Worm (Caenorhabditis elegans): ENCODE results near the gene F54H5.14.
"Not testable (repeated sequence)": the region's sequence is repeated elsewhere in the genome, so short reads cannot be mapped to it uniquely, and the experiment has no call there.

The F54H5.14 gene

ce11 chrII:6628397-6628796 lies 3.2 kb upstream of the F54H5.14 start:
- TF ChIP-seq ref-1 (GFP tag; conservative IDR thresholded peaks at IDR 0.05) (no peak), ztf-29 (GFP tag; IDR thresholded peaks at IDR 0.05) (no peak), med-1 (GFP tag; optimal IDR thresholded peaks at IDR 0.05; ENCODE audit: insufficient read depth) (no peak), flt-1 (GFP tag; IDR thresholded peaks at IDR 0.05) (no peak), ztf-23 (GFP tag; IDR thresholded peaks at IDR 0.05) (no peak), cog-1 (tag; optimal IDR thresholded peaks at IDR 0.05) (no peak), tab-1 (GFP tag; IDR thresholded peaks at IDR 0.05) (no peak), klf-2 (GFP tag; conservative IDR thresholded peaks at IDR 0.05) (no peak), T22C8.4 (GFP tag; IDR thresholded peaks at IDR 0.05) (no peak)

ce11 chrII:6627182-6627581 lies 2.0 kb upstream of the F54H5.14 start, which contains the start of the genes F54H5.5 and F54H5.2:
F54H5.5 (minus strand) TSS chrII:6627282.
F54H5.2 (plus strand) TSS chrII:6627484.
- not testable (repeated sequence) for TF ChIP-seq tab-1 (GFP tag; IDR thresholded peaks at IDR 0.05); ref-1 (GFP tag; conservative IDR thresholded peaks at IDR 0.05); med-1 (GFP tag; optimal IDR thresholded peaks at IDR 0.05; ENCODE audit: insufficient read depth)

- no peak for TF ChIP-seq T22C8.4 (GFP tag; IDR thresholded peaks at IDR 0.05)
- no peak for TF ChIP-seq ref-1 (GFP tag; conservative IDR thresholded peaks at IDR 0.05)
- TF ChIP-seq ztf-29 (GFP tag; IDR thresholded peaks at IDR 0.05) = no peak
- no peak for TF ChIP-seq med-1 (GFP tag; optimal IDR thresholded peaks at IDR 0.05; ENCODE audit: insufficient read depth)
- TF ChIP-seq ztf-23 (GFP tag; IDR thresholded peaks at IDR 0.05) = no peak
- TF ChIP-seq klf-2 (GFP tag; conservative IDR thresholded peaks at IDR 0.05) = no peak
- no peak for TF ChIP-seq cog-1 (tag; optimal IDR thresholded peaks at IDR 0.05)
- no peak for TF ChIP-seq tab-1 (GFP tag; IDR thresholded peaks at IDR 0.05)
- TF ChIP-seq flt-1 (GFP tag; IDR thresholded peaks at IDR 0.05) = no peak
Measured at ce11 chrII:6621886-6622285, 3.3 kb downstream of the F54H5.14 start, which contains the start of gene F54H5.3. F54H5.3 (plus strand) TSS chrII:6622186.

- no peak for TF ChIP-seq med-1 (GFP tag; optimal IDR thresholded peaks at IDR 0.05; ENCODE audit: insufficient read depth)
- TF ChIP-seq ztf-23 (GFP tag; IDR thresholded peaks at IDR 0.05) = no peak
- TF ChIP-seq klf-2 (GFP tag; conservative IDR thresholded peaks at IDR 0.05) = no peak
- TF ChIP-seq ztf-29 (GFP tag; IDR thresholded peaks at IDR 0.05) = no peak
- no peak for TF ChIP-seq flt-1 (GFP tag; IDR thresholded peaks at IDR 0.05)
- no peak for TF ChIP-seq ref-1 (GFP tag; conservative IDR thresholded peaks at IDR 0.05)
- TF ChIP-seq T22C8.4 (GFP tag; IDR thresholded peaks at IDR 0.05) = no peak
- TF ChIP-seq cog-1 (tag; optimal IDR thresholded peaks at IDR 0.05) = no peak
- TF ChIP-seq tab-1 (GFP tag; IDR thresholded peaks at IDR 0.05) = no peak
Measured at ce11 chrII:6619007-6619406, 6.2 kb downstream of the F54H5.14 start.

DNA sequence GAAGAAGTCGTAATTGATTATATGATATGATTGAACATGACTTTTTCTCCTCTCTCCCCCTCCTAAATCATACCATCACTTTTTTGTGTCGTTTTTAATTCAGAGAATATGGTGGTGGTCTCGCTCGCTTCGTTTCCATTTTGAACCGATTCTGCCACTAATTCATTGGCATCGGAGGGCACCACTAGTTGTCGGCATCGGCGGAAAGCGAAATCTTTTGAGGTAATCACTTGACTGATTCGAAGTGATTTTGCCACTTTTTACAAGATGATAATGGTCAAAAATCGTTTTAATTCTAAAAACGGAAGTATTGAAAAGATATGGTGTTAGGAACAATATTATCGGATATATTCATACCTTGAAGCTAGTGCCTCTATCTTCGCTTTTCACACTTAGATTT lies 8.4 kb downstream of the F54H5.14 start, which contains the start of gene klf-3:
Gene klf-3, plus strand, starts transcription at position 109 of the 400 bp plus-strand sequence.
- TF ChIP-seq tab-1 (GFP tag; IDR thresholded peaks at IDR 0.05) = no peak
- TF ChIP-seq med-1 (GFP tag; optimal IDR thresholded peaks at IDR 0.05; ENCODE audit: insufficient read depth) = no peak
- no peak for TF ChIP-seq ztf-23 (GFP tag; IDR thresholded peaks at IDR 0.05)
- TF ChIP-seq flt-1 (GFP tag; IDR thresholded peaks at IDR 0.05) = no peak
- no peak for TF ChIP-seq ref-1 (GFP tag; conservative IDR thresholded peaks at IDR 0.05)
- TF ChIP-seq T22C8.4 (GFP tag; IDR thresholded peaks at IDR 0.05) = no peak
- no peak for TF ChIP-seq klf-2 (GFP tag; conservative IDR thresholded peaks at IDR 0.05)
- TF ChIP-seq ztf-29 (GFP tag; IDR thresholded peaks at IDR 0.05) = no peak
- TF ChIP-seq cog-1 (tag; optimal IDR thresholded peaks at IDR 0.05) = no peak

DNA sequence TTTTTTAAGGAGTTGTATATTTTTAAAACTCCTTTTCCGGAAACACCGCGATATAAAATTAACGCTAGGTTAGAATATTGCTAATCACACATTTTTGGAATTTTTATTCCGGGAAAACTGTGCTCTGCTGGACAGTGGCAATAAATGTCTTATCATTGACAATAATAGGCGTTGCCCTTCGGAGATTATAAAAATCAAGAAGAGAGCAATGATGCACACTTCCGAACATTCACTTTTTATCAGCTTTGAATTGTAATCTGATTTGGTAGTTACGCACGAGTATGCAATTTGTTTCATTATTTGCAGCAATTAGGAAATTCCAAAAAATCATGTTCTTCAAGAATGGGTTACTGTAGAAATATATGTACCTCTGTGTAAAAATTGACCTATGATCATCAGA lies 9.1 kb downstream of the F54H5.14 start:
- no peak for TF ChIP-seq cog-1 (tag; optimal IDR thresholded peaks at IDR 0.05)
- no peak for TF ChIP-seq flt-1 (GFP tag; IDR thresholded peaks at IDR 0.05)
- no peak for TF ChIP-seq tab-1 (GFP tag; IDR thresholded peaks at IDR 0.05)

ce11 chrII:6615232-6616029 lies 9.8 kb downstream of the F54H5.14 start:
- TF ChIP-seq klf-2 (GFP tag; conservative IDR thresholded peaks at IDR 0.05) (no peak), med-1 (GFP tag; optimal IDR thresholded peaks at IDR 0.05; ENCODE audit: insufficient read depth) (no peak)

DNA sequence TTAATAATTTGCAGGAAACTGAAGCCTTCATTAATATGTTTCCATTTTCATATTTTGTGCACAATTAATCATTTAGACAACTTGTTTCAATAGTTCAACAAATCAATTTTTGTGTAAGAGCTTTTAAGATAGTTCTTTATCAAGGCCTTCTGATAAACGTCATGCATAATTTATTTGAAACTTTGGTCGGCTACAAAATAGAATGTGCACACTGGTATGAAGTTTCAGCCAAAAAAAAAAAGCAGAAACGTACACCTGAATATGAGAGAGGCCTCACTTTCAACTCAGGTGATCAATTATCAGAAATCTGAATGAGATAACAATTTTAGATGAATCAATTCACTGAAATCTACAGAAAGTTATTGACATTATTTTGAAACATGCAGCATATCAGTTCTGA lies 10.7 kb downstream of the F54H5.14 start:
- TF ChIP-seq ztf-23 (GFP tag; IDR thresholded peaks at IDR 0.05) = no peak
- TF ChIP-seq med-1 (GFP tag; optimal IDR thresholded peaks at IDR 0.05; ENCODE audit: insufficient read depth) = no peak
- no peak for TF ChIP-seq klf-2 (GFP tag; conservative IDR thresholded peaks at IDR 0.05)
- TF ChIP-seq T22C8.4 (GFP tag; IDR thresholded peaks at IDR 0.05) = no peak
- no peak for TF ChIP-seq ztf-29 (GFP tag; IDR thresholded peaks at IDR 0.05)
- TF ChIP-seq flt-1 (GFP tag; IDR thresholded peaks at IDR 0.05) = no peak
- no peak for TF ChIP-seq tab-1 (GFP tag; IDR thresholded peaks at IDR 0.05)
- TF ChIP-seq cog-1 (tag; optimal IDR thresholded peaks at IDR 0.05) = no peak
- no peak for TF ChIP-seq ref-1 (GFP tag; conservative IDR thresholded peaks at IDR 0.05)

ce11 chrII:6612544-6612943 lies 12.7 kb downstream of the F54H5.14 start:
- TF ChIP-seq ztf-23 (GFP tag; IDR thresholded peaks at IDR 0.05) (no peak), cog-1 (tag; optimal IDR thresholded peaks at IDR 0.05) (no peak), tab-1 (GFP tag; IDR thresholded peaks at IDR 0.05) (no peak), med-1 (GFP tag; optimal IDR thresholded peaks at IDR 0.05; ENCODE audit: insufficient read depth) (no peak), flt-1 (GFP tag; IDR thresholded peaks at IDR 0.05) (no peak), ztf-29 (GFP tag; IDR thresholded peaks at IDR 0.05) (no peak), ref-1 (GFP tag; conservative IDR thresholded peaks at IDR 0.05) (no peak)

DNA sequence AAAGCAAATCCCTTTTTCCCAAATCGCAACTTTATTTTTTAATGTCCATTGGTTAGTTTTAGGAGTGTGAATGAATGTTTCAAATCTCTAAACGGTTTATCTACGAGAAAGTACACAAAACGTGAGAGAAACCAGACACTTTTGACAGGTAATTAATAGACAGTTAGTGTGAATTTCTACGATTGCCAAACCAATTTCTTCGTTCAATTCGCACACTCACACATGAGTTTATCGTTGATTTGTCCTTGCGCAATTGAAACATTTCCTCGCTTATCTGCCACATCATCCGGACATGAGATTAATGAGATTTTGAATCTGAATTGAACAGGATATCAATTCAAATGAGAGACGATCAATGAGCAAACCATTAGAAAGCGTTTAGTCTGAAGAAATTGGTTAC lies 14.9 kb downstream of the F54H5.14 start:
- TF ChIP-seq flt-1 (GFP tag; IDR thresholded peaks at IDR 0.05) = no peak
- no peak for TF ChIP-seq cog-1 (tag; optimal IDR thresholded peaks at IDR 0.05)
- no peak for TF ChIP-seq ztf-29 (GFP tag; IDR thresholded peaks at IDR 0.05)
- no peak for TF ChIP-seq ref-1 (GFP tag; conservative IDR thresholded peaks at IDR 0.05)
- no peak for TF ChIP-seq tab-1 (GFP tag; IDR thresholded peaks at IDR 0.05)
